Fruit fly (Drosophila melanogaster) S2 (cell line): Measurements from ENCODE around the gene RpL14.

Experiments
- CG8478 ChIP-seq: fragments of >200 bp; optimal IDR thresholded peaks from 2 replicates; lab custom pipeline; 2018
- CTCF ChIP-seq, 2 experiments: fragments of >200 bp; optimal IDR thresholded peaks; 2 replicates each; lab custom pipeline; 2018

- TF ChIP-seq CG8478 (lab: Kevin White, UChicago) (no peak), CTCF (optimal IDR thresholded peaks at IDR 0.05; lab: Kevin White, UChicago) (no peak)
Measured at dm6 chr3L:8628964-8629363, 28.2 kb downstream of the RpL14 start.
